Worm (Caenorhabditis elegans) whole organism, midembryonic: Measurements from ENCODE around the gene Y2H9A.4.

ENCODE experiments used
- T22C8.4 ChIP-seq: fragments of 200-800 bp; sonication (Bioruptor generic); IDR thresholded peaks from 2 replicates; pipeline ENCODE4 v1.3.6; 2022; ENCODE audit warnings: missing genetic modification characterization, missing compliant biosample characterization
- cog-1 ChIP-seq: sonication (generic microtip); optimal IDR thresholded peaks from 2 replicates; lab custom pipeline; 2016; ENCODE audit warnings: missing genetic modification characterization, missing compliant biosample characterization
- flt-1 ChIP-seq: fragments of 200-800 bp; sonication (Bioruptor generic); IDR thresholded peaks from 2 replicates; pipeline ENCODE4 v1.3.6; 2022; ENCODE audit warnings: missing genetic modification characterization, missing compliant biosample characterization
- klf-2 ChIP-seq: fragments of 200-800 bp; sonication (Bioruptor generic); conservative IDR thresholded peaks from 2 replicates; pipeline ENCODE4 v1.3.6; 2022; ENCODE audit warnings: missing genetic modification reagents, missing genetic modification characterization, missing compliant biosample characterization
- med-1 ChIP-seq: sonication (generic microtip); optimal IDR thresholded peaks from 2 replicates; lab custom pipeline; 2017; ENCODE audit warnings: missing genetic modification characterization, mild to moderate bottlenecking, missing compliant biosample characterization, antibody characterized with exemption, missing genetic modification reagents; ENCODE audit not compliant: insufficient read depth
- ref-1 ChIP-seq: fragments of 200-800 bp; sonication (Bioruptor generic); conservative IDR thresholded peaks from 2 replicates; pipeline ENCODE4 v1.3.6; 2022; ENCODE audit warnings: missing genetic modification reagents, missing genetic modification characterization, missing compliant biosample characterization
- tab-1 ChIP-seq: fragments of 200-800 bp; sonication (Bioruptor generic); IDR thresholded peaks from 2 replicates; pipeline ENCODE4 v1.3.6; 2022; ENCODE audit warnings: missing genetic modification characterization, missing compliant biosample characterization
- ztf-23 ChIP-seq: fragments of 200-800 bp; sonication (Bioruptor generic); IDR thresholded peaks from 2 replicates; pipeline ENCODE4 v1.3.6; 2022; ENCODE audit warnings: missing genetic modification reagents, missing genetic modification characterization, missing compliant biosample characterization
- ztf-29 ChIP-seq: fragments of 200-800 bp; sonication (Bioruptor generic); IDR thresholded peaks from 2 replicates; pipeline ENCODE4 v1.3.6; 2022; ENCODE audit warnings: missing genetic modification reagents, missing genetic modification characterization, missing compliant biosample characterization

Y2H9A.4 gene

ce11 chrV:13476350-13476749 lies 30.7 kb downstream of the Y2H9A.4 start, which contains the start of gene T10G3.8:
Gene T10G3.8, minus strand, starts transcription at chrV:13476450.
- TF ChIP-seq flt-1 (GFP tag; lab: Robert Waterston, UW) (no peak), klf-2 (GFP tag; lab: Robert Waterston, UW) (no peak), cog-1 (tag; lab: Kevin White, UChicago) (no peak), med-1 (GFP tag; lab: Kevin White, UChicago) (no peak)

- TF ChIP-seq klf-2 (GFP tag; lab: Robert Waterston, UW) (no peak), ref-1 (no peak), med-1 (GFP tag; lab: Kevin White, UChicago) (no peak), cog-1 (tag; lab: Kevin White, UChicago) (no peak), T22C8.4 (GFP tag; lab: Robert Waterston, UW) (no peak), ztf-23 (GFP tag; lab: Robert Waterston, UW) (no peak), tab-1 (GFP tag; lab: Robert Waterston, UW) (no peak)
These were observed 34.1 kb downstream of the Y2H9A.4 start, which contains the start of gene T10G3.2 for ce11 chrV:13479766-13480165. Gene T10G3.2, minus strand, starts transcription at chrV:13479866.

ce11 chrV:13484339-13484738 lies 38.6 kb downstream of the Y2H9A.4 start, which contains the start of gene T10G3.4:
Gene T10G3.4, minus strand, starts transcription at chrV:13484439.
- TF ChIP-seq flt-1 (GFP tag; lab: Robert Waterston, UW) (no peak), tab-1 (GFP tag; lab: Robert Waterston, UW) (no peak), T22C8.4 (GFP tag; lab: Robert Waterston, UW) (no peak), cog-1 (tag; lab: Kevin White, UChicago) (no peak), ztf-23 (GFP tag; lab: Robert Waterston, UW) (no peak), ztf-29 (GFP tag; lab: Robert Waterston, UW) (no peak), ref-1 (no peak), med-1 (GFP tag; lab: Kevin White, UChicago) (no peak), klf-2 (GFP tag; lab: Robert Waterston, UW) (no peak)

- TF ChIP-seq tab-1 (GFP tag; lab: Robert Waterston, UW) (no peak), med-1 (GFP tag; lab: Kevin White, UChicago) (no peak), flt-1 (GFP tag; lab: Robert Waterston, UW) (no peak), ztf-29 (GFP tag; lab: Robert Waterston, UW) (no peak), ztf-23 (GFP tag; lab: Robert Waterston, UW) (no peak), ref-1 (no peak), klf-2 (GFP tag; lab: Robert Waterston, UW) (no peak), T22C8.4 (GFP tag; lab: Robert Waterston, UW) (no peak)
These were observed 40.0 kb downstream of the Y2H9A.4 start for ce11 chrV:13485732-13486131.

- TF ChIP-seq klf-2 (GFP tag; lab: Robert Waterston, UW) (no peak), ztf-29 (GFP tag; lab: Robert Waterston, UW) (no peak), ref-1 (no peak), ztf-23 (GFP tag; lab: Robert Waterston, UW) (no peak), cog-1 (tag; lab: Kevin White, UChicago) (no peak), flt-1 (GFP tag; lab: Robert Waterston, UW) (no peak), med-1 (GFP tag; lab: Kevin White, UChicago) (no peak), tab-1 (GFP tag; lab: Robert Waterston, UW) (no peak), T22C8.4 (GFP tag; lab: Robert Waterston, UW) (no peak)
These were observed 42.7 kb downstream of the Y2H9A.4 start for ce11 chrV:13488297-13488803.

ce11 chrV:13489830-13490229 lies 44.1 kb downstream of the Y2H9A.4 start, which contains the start of gene T10G3.3:
Gene T10G3.3, minus strand, starts transcription at chrV:13490199.
- TF ChIP-seq flt-1 (GFP tag; lab: Robert Waterston, UW) (no peak), ref-1 (no peak), med-1 (GFP tag; lab: Kevin White, UChicago) (no peak), ztf-29 (GFP tag; lab: Robert Waterston, UW) (no peak), tab-1 (GFP tag; lab: Robert Waterston, UW) (no peak), ztf-23 (GFP tag; lab: Robert Waterston, UW) (no peak), T22C8.4 (GFP tag; lab: Robert Waterston, UW) (no peak), cog-1 (tag; lab: Kevin White, UChicago) (no peak)

ce11 chrV:13497322-13497847 lies 51.7 kb downstream of the Y2H9A.4 start, which contains the start of the genes eea-1 and gut-2:
Gene eea-1, minus strand, starts transcription at chrV:13497372.
Gene gut-2, plus strand, starts transcription at chrV:13497690.
- no peak for TF ChIP-seq ztf-29 (GFP tag; lab: Robert Waterston, UW)
